Worm (Caenorhabditis elegans): ENCODE measurements around the gene Y39A3B.7.

DNA sequence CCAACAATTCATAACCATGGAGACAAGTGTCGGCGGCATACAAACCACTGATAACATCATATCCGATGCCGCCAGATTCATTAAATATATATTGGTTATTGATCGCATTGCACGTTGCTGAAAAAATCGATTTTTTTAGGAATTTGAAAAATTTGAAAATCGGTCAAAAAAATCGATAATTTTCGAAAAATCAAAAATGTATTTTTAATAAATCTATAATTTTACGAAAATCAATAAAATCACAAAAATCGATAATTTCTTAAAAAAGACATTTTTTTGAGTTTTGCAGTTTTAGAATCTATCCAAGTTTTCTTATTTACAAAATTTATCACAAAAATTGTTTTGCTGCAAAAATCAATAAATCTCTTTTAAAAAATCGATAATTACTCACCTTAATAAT, 30.7 kb upstream of the Y39A3B.7 start:
- no peak for TF ChIP-seq ttx-3 (tag; optimal IDR thresholded peaks at IDR 0.05)
- TF ChIP-seq madf-2 (tag; optimal IDR thresholded peaks at IDR 0.05) = no peak
- TF ChIP-seq ama-1 (optimal IDR thresholded peaks at IDR 0.05) = no peak
- TF ChIP-seq tbx-2 (tag; optimal IDR thresholded peaks at IDR 0.05) = no peak
- no peak for TF ChIP-seq ets-4 (tag; optimal IDR thresholded peaks at IDR 0.05)
- no peak for TF ChIP-seq elt-2 (tag; optimal IDR thresholded peaks at IDR 0.05)
- no peak for TF ChIP-seq mec-3 (tag; optimal IDR thresholded peaks at IDR 0.05; ENCODE audit: borderline replicate concordance)

All from whole organism, late embryonic.